Fruit fly (Drosophila melanogaster) whole organism, embryonic: ENCODE measurements around the gene CG45081.

Experiments used
- Blimp-1 ChIP-seq: fragments of 200-800 bp; sonication (Bioruptor generic); optimal IDR thresholded peaks from 3 replicates; lab custom pipeline; 2018; ENCODE audit warnings: missing biosample characterization, missing genetic modification characterization, mild to moderate bottlenecking, moderate library complexity, missing genetic modification reagents
- CG10431 ChIP-seq: fragments of 200-800 bp; sonication (Bioruptor generic); optimal IDR thresholded peaks from 3 replicates; lab custom pipeline; 2018; ENCODE audit warnings: missing biosample characterization, mild to moderate bottlenecking, missing genetic modification characterization
- CG10543 ChIP-seq: fragments of 200-800 bp; sonication (Bioruptor generic); optimal IDR thresholded peaks from 3 replicates; lab custom pipeline; 2017; ENCODE audit warnings: missing biosample characterization, mild to moderate bottlenecking, missing genetic modification characterization, moderate library complexity
- CG11696 ChIP-seq: fragments of 200-800 bp; sonication (Bioruptor generic); IDR thresholded peaks from 2 replicates; pipeline ENCODE4 v1.3.6; 2022; ENCODE audit warnings: missing biosample characterization, missing genetic modification characterization
- CG12391 ChIP-seq: fragments of 200-800 bp; sonication (Bioruptor generic); optimal IDR thresholded peaks from 3 replicates; lab custom pipeline; 2018; ENCODE audit warnings: missing biosample characterization, mild to moderate bottlenecking, missing genetic modification characterization, moderate library complexity
- CG12942 ChIP-seq: fragments of 200-800 bp; sonication (Bioruptor generic); optimal IDR thresholded peaks from 3 replicates; lab custom pipeline; 2016; ENCODE audit warnings: missing biosample characterization, missing genetic modification characterization
- CG13424 ChIP-seq: fragments of 200-800 bp; sonication (Bioruptor generic); optimal IDR thresholded peaks from 2 replicates; lab custom pipeline; 2019; ENCODE audit warnings: missing biosample characterization, mild to moderate bottlenecking, missing genetic modification characterization, moderate library complexity
- CG13775 ChIP-seq: fragments of 200-800 bp; sonication (Bioruptor generic); optimal IDR thresholded peaks from 3 replicates; lab custom pipeline; 2017; ENCODE audit warnings: missing biosample characterization, mild to moderate bottlenecking, missing genetic modification characterization
- CG14014 ChIP-seq: fragments of 200-800 bp; sonication (Bioruptor generic); IDR thresholded peaks from 2 replicates; pipeline ENCODE4 v1.3.6; 2022; ENCODE audit warnings: missing biosample characterization, missing genetic modification characterization
- CG30403 ChIP-seq: fragments of 200-800 bp; sonication (Bioruptor generic); optimal IDR thresholded peaks from 3 replicates; lab custom pipeline; 2016; ENCODE audit warnings: missing biosample characterization, missing genetic modification characterization
- CG3281 ChIP-seq: fragments of 200-800 bp; sonication (Bioruptor generic); optimal IDR thresholded peaks from 3 replicates; lab custom pipeline; 2017; ENCODE audit warnings: missing biosample characterization, mild to moderate bottlenecking, missing genetic modification characterization
- CG4424 ChIP-seq: fragments of 200-800 bp; sonication (Bioruptor generic); optimal IDR thresholded peaks from 3 replicates; lab custom pipeline; 2016; ENCODE audit warnings: missing biosample characterization, missing genetic modification characterization
- CG6683 ChIP-seq: fragments of 200-800 bp; sonication (Bioruptor generic); optimal IDR thresholded peaks from 2 replicates; lab custom pipeline; 2017; ENCODE audit warnings: missing biosample characterization, mild to moderate bottlenecking, missing genetic modification characterization, missing genetic modification reagents
- CG6813 ChIP-seq: fragments of 200-800 bp; sonication (Bioruptor generic); optimal IDR thresholded peaks from 2 replicates; lab custom pipeline; 2017; ENCODE audit warnings: missing biosample characterization, missing genetic modification characterization, mild to moderate bottlenecking, moderate library complexity, missing genetic modification reagents
- CG7372 ChIP-seq: fragments of 200-800 bp; sonication (Bioruptor generic); IDR thresholded peaks from 2 replicates; pipeline ENCODE4 v1.3.6; 2022; ENCODE audit warnings: missing biosample characterization, missing genetic modification characterization
- CG7963 ChIP-seq: fragments of 200-800 bp; sonication (Bioruptor generic); IDR thresholded peaks from 3 replicates; pipeline ENCODE4 v1.3.6; 2022; ENCODE audit warnings: missing biosample characterization, missing genetic modification characterization; ENCODE audit not compliant: partially characterized antibody
- CG8089 ChIP-seq: fragments of 200-800 bp; sonication (Bioruptor generic); optimal IDR thresholded peaks from 3 replicates; lab custom pipeline; 2016; ENCODE audit warnings: missing biosample characterization, missing genetic modification characterization
- CG8290 ChIP-seq, 3 experiments: fragments of 200-800 bp; sonication (Bioruptor generic); optimal IDR thresholded peaks; 2 replicates each; lab custom pipeline; 2016 to 2019; ENCODE audit warnings: missing biosample characterization in 3 of 3, missing genetic modification characterization in 3 of 3, mild to moderate bottlenecking in 2 of 3, moderate library complexity in 1 of 3
- CG9609 ChIP-seq: fragments of 200-800 bp; sonication (Bioruptor generic); optimal IDR thresholded peaks from 3 replicates; lab custom pipeline; 2016; ENCODE audit warnings: missing biosample characterization, missing genetic modification characterization
- CG9932 ChIP-seq: fragments of 200-800 bp; sonication (Bioruptor generic); IDR thresholded peaks from 2 replicates; pipeline ENCODE4 v1.3.6; 2022; ENCODE audit warnings: missing biosample characterization, missing genetic modification characterization
- Dek ChIP-seq: fragments of 200-800 bp; sonication (Bioruptor generic); optimal IDR thresholded peaks from 3 replicates; lab custom pipeline; 2019; ENCODE audit warnings: missing biosample characterization, mild to moderate bottlenecking, missing genetic modification characterization, moderate library complexity
- E2f1 ChIP-seq: fragments of 200-800 bp; sonication (Bioruptor generic); IDR thresholded peaks from 2 replicates; pipeline ENCODE4 v1.3.6; 2022; ENCODE audit warnings: missing biosample characterization, missing genetic modification characterization
- Max ChIP-seq: fragments of 200-800 bp; sonication (Bioruptor generic); optimal IDR thresholded peaks from 2 replicates; lab custom pipeline; 2016; ENCODE audit warnings: missing biosample characterization, mild to moderate bottlenecking, missing genetic modification characterization
- Med ChIP-seq: fragments of 200-800 bp; sonication (Bioruptor generic); peaks from one replicate; lab custom pipeline; 2016; ENCODE audit warnings: missing biosample characterization, missing genetic modification characterization, mild to moderate bottlenecking, inconsistent platforms, moderate library complexity
- Meics ChIP-seq: fragments of 200-800 bp; sonication (Bioruptor generic); optimal IDR thresholded peaks from 2 replicates; lab custom pipeline; 2017; ENCODE audit warnings: missing biosample characterization, mild to moderate bottlenecking, missing genetic modification characterization
- NC2β ChIP-seq: fragments of 200-800 bp; sonication (Bioruptor generic); optimal IDR thresholded peaks from 2 replicates; lab custom pipeline; 2016; ENCODE audit warnings: missing biosample characterization, missing genetic modification characterization
- Nf-YB ChIP-seq: fragments of 200-800 bp; sonication (Bioruptor generic); optimal IDR thresholded peaks from 3 replicates; lab custom pipeline; 2019; ENCODE audit warnings: missing biosample characterization, mild to moderate bottlenecking, missing genetic modification characterization, moderate library complexity
- Oli ChIP-seq: fragments of 200-800 bp; sonication (Bioruptor generic); optimal IDR thresholded peaks from 2 replicates; lab custom pipeline; 2018; ENCODE audit warnings: missing biosample characterization, mild to moderate bottlenecking, missing genetic modification characterization, moderate library complexity
- Side ChIP-seq: fragments of 200-800 bp; sonication (Bioruptor generic); optimal IDR thresholded peaks from 2 replicates; lab custom pipeline; 2016; ENCODE audit warnings: missing biosample characterization, missing genetic modification characterization
- aop ChIP-seq: fragments of 200-800 bp; sonication (Bioruptor generic); IDR thresholded peaks from 2 replicates; pipeline ENCODE4 v1.3.6; 2022; ENCODE audit warnings: missing biosample characterization, missing genetic modification characterization
- ara ChIP-seq: fragments of 200-800 bp; sonication (Bioruptor generic); IDR thresholded peaks from 2 replicates; pipeline ENCODE4 v1.3.6; 2022; ENCODE audit warnings: missing biosample characterization, missing genetic modification characterization
- ase ChIP-seq: fragments of 200-800 bp; sonication (Bioruptor generic); IDR thresholded peaks from 3 replicates; pipeline ENCODE4 v1.3.6; 2022; ENCODE audit warnings: missing biosample characterization, missing genetic modification characterization
- bcd ChIP-seq: fragments of 200-800 bp; sonication (Bioruptor generic); optimal IDR thresholded peaks from 2 replicates; lab custom pipeline; 2017; ENCODE audit warnings: missing biosample characterization, mild to moderate bottlenecking, missing genetic modification characterization
- dpn ChIP-seq, 2 experiments: fragments of 200-800 bp; sonication (Bioruptor generic); optimal IDR thresholded peaks; 3 replicates each; lab custom pipeline; 2016; ENCODE audit warnings: missing biosample characterization in 2 of 2, missing genetic modification characterization in 2 of 2
- dysf ChIP-seq: fragments of 200-800 bp; sonication (Bioruptor generic); IDR thresholded peaks from 3 replicates; pipeline ENCODE4 v1.3.6; 2022; ENCODE audit warnings: missing biosample characterization, missing genetic modification characterization
- esg ChIP-seq: fragments of 200-800 bp; sonication (Bioruptor generic); conservative IDR thresholded peaks from 2 replicates; pipeline ENCODE4 v1.3.6; 2022; ENCODE audit warnings: missing biosample characterization, missing genetic modification characterization
- fd96Cb ChIP-seq: fragments of 200-800 bp; sonication (Bioruptor generic); optimal IDR thresholded peaks from 2 replicates; lab custom pipeline; 2018; ENCODE audit warnings: missing biosample characterization, mild to moderate bottlenecking, missing genetic modification characterization, moderate library complexity
- ftz-f1 ChIP-seq: fragments of 200-800 bp; sonication (Bioruptor generic); optimal IDR thresholded peaks from 2 replicates; lab custom pipeline; 2016; ENCODE audit warnings: missing biosample characterization, missing genetic modification characterization
- insv ChIP-seq, 2 experiments: fragments of 200-800 bp; sonication (Bioruptor generic); optimal IDR thresholded peaks; 3 replicates each; lab custom pipeline; 2016 to 2018; ENCODE audit warnings: missing biosample characterization in 2 of 2, missing genetic modification characterization in 2 of 2
- lilli ChIP-seq: fragments of 200-800 bp; sonication (Bioruptor generic); optimal IDR thresholded peaks from 3 replicates; lab custom pipeline; 2016; ENCODE audit warnings: missing biosample characterization, missing genetic modification characterization
- lmd ChIP-seq: fragments of 200-800 bp; sonication (Bioruptor generic); IDR thresholded peaks from 2 replicates; pipeline ENCODE4 v1.3.6; 2022; ENCODE audit warnings: missing biosample characterization, missing genetic modification characterization
- ranshi ChIP-seq: fragments of 200-800 bp; sonication (Bioruptor generic); IDR thresholded peaks from 2 replicates; pipeline ENCODE4 v1.3.6; 2022; ENCODE audit warnings: missing biosample characterization, missing genetic modification characterization
- sens ChIP-seq: fragments of 200-800 bp; sonication (Bioruptor generic); peaks from one replicate; lab custom pipeline; 2016; ENCODE audit warnings: missing biosample characterization, missing genetic modification characterization
- seq ChIP-seq: fragments of 200-800 bp; sonication (Bioruptor generic); IDR thresholded peaks from 2 replicates; pipeline ENCODE4 v1.3.6; 2022; ENCODE audit warnings: missing biosample characterization, missing genetic modification characterization
- slbo ChIP-seq: fragments of 200-800 bp; sonication (Bioruptor generic); IDR thresholded peaks from 2 replicates; pipeline ENCODE4 v1.3.6; 2022; ENCODE audit warnings: missing biosample characterization, missing genetic modification characterization
- tap ChIP-seq: fragments of 200-800 bp; optimal IDR thresholded peaks from 3 replicates; lab custom pipeline; 2019; ENCODE audit warnings: missing biosample characterization, mild to moderate bottlenecking, missing genetic modification characterization, moderate library complexity
- ttk ChIP-seq: fragments of 200-800 bp; sonication (Bioruptor generic); IDR thresholded peaks from 2 replicates; pipeline ENCODE4 v2.1.2; 2022; ENCODE audit warnings: missing biosample characterization, missing genetic modification characterization

CG45081 gene

dm6 chr3L:19261720-19262119 is 4.1 kb upstream of the CG45081 start:
- 0 out of 3 replicates have a peak, but pooled peaks have one; percentile 54 for TF ChIP-seq CG7963 (GFP tag; lab: Robert Waterston, UW)
- peak; percentile 75 for TF ChIP-seq sens (GFP tag; lab: Kevin White, UChicago)
- no peak for TF ChIP-seq insv (GFP tag; optimal IDR thresholded peaks at IDR 0.05; lab: Kevin White, UChicago)
- TF ChIP-seq Side (GFP tag; lab: Kevin White, UChicago): no peak
- no peak for TF ChIP-seq CG10543 (GFP tag; lab: Kevin White, UChicago)
- TF ChIP-seq Med (GFP tag; lab: Kevin White, UChicago): peak; percentile 21
- TF ChIP-seq tap (tag; lab: Kevin White, UChicago): no peak

- peak; percentile 39; the same call in 1 of the 2 replicates for TF ChIP-seq ara
- peak; percentile 56 for TF ChIP-seq slbo (GFP tag; lab: Robert Waterston, UW)
- TF ChIP-seq lilli (GFP tag; lab: Kevin White, UChicago): peak; percentile 13
- peak; percentile 52 for TF ChIP-seq Oli (tag; lab: Kevin White, UChicago)
- no peak for TF ChIP-seq NC2β (GFP tag; lab: Kevin White, UChicago)
- TF ChIP-seq CG12391: peak; percentile 20
- TF ChIP-seq fd96Cb (tag; lab: Kevin White, UChicago): peak; percentile 44
- no peak for TF ChIP-seq CG13775 (GFP tag; lab: Kevin White, UChicago)
- TF ChIP-seq CG14014 (GFP tag; lab: Robert Waterston, UW): 0 out of 2 replicates have a peak, but pooled peaks have one; percentile 32
- TF ChIP-seq Nf-YB: no peak
- TF ChIP-seq CG9609 (GFP tag; lab: Kevin White, UChicago): no peak
- peak; percentile 25; the same call in 1 of the 2 replicates for TF ChIP-seq E2f1
- peak; percentile 14 for TF ChIP-seq ftz-f1 (GFP tag; lab: Kevin White, UChicago)
- TF ChIP-seq ttk (GFP tag; lab: Robert Waterston, UW): no peak
- peak; percentile 18 for TF ChIP-seq Blimp-1 (GFP tag; lab: Kevin White, UChicago)
- peak; percentile 23 for TF ChIP-seq CG4424
- peak; percentile 36; the same call in 1 of the 2 replicates for TF ChIP-seq CG7372 (GFP tag; lab: Robert Waterston, UW)
- TF ChIP-seq dysf (GFP tag; lab: Robert Waterston, UW): peak; percentile 70
- TF ChIP-seq CG10431 (GFP tag; lab: Kevin White, UChicago): no peak
- TF ChIP-seq CG6683 (GFP tag; lab: Kevin White, UChicago): peak; percentile 12
- TF ChIP-seq CG8290 (GFP tag; optimal IDR thresholded peaks at IDR 0.05; lab: Kevin White, UChicago): no peak
- TF ChIP-seq CG8290 (tag; optimal IDR thresholded peaks at IDR 0.05; lab: Kevin White, UChicago): peak in 1 of 2 experiments; percentile 52
- no peak for TF ChIP-seq CG12942 (GFP tag; lab: Kevin White, UChicago)
- peak; percentile 61 for TF ChIP-seq sens (GFP tag; lab: Kevin White, UChicago)
- peak; percentile 37 for TF ChIP-seq lmd (GFP tag; lab: Robert Waterston, UW)
- TF ChIP-seq CG9932 (GFP tag; lab: Robert Waterston, UW): 0 out of 2 replicates have a peak, but pooled peaks have one; percentile 18
- peak; percentile 70 for TF ChIP-seq CG3281 (GFP tag; lab: Kevin White, UChicago)
- peak; percentile 21 for TF ChIP-seq bcd (GFP tag; lab: Kevin White, UChicago)
- TF ChIP-seq esg (GFP tag; lab: Robert Waterston, UW): peak; percentile 37
- TF ChIP-seq dpn (GFP tag; optimal IDR thresholded peaks at IDR 0.05; lab: Kevin White, UChicago): no peak
- TF ChIP-seq CG11696: peak; percentile 98
- peak; percentile 62; the same call in 1 of the 2 replicates for TF ChIP-seq seq (GFP tag; lab: Robert Waterston, UW)
- TF ChIP-seq CG30403 (GFP tag; lab: Kevin White, UChicago): peak; percentile 34
- peak; percentile 9 for TF ChIP-seq CG13424 (tag; lab: Kevin White, UChicago)
- peak; percentile 25 for TF ChIP-seq Dek (tag; lab: Kevin White, UChicago)
- TF ChIP-seq Max: peak; percentile 84
- TF ChIP-seq CG6813 (GFP tag; lab: Kevin White, UChicago): peak; percentile 35
- TF ChIP-seq ase: 0 out of 3 replicates have a peak, but pooled peaks have one; percentile 50
- TF ChIP-seq aop (GFP tag; lab: Robert Waterston, UW): no peak
- TF ChIP-seq Meics: peak; percentile 60
- peak; percentile 34; the same call in 1 of the 2 replicates for TF ChIP-seq ranshi (GFP tag; lab: Robert Waterston, UW)
- TF ChIP-seq CG8089 (GFP tag; lab: Kevin White, UChicago): no peak
Observed at dm6 chr3L:19263480-19264140, 2.3 kb upstream of the CG45081 start, which contains the start of the genes CG42374 and Mettl5. CG42374 (plus strand) TSS chr3L:19263766. Mettl5 (plus strand) TSS chr3L:19263766.
